Worm (Caenorhabditis elegans): ENCODE measurements around the gene W01C8.1.

- TF ChIP-seq nhr-77 (tag; optimal IDR thresholded peaks at IDR 0.05) (no peak), lin-39 (tag; optimal IDR thresholded peaks at IDR 0.05) (no peak)
Observed at ce11 chrX:5698419-5698818, 6.2 kb downstream of the W01C8.1 start.
